Worm (Caenorhabditis elegans): ENCODE measurements around the gene C16C8.5.

Gene C16C8.5

DNA sequence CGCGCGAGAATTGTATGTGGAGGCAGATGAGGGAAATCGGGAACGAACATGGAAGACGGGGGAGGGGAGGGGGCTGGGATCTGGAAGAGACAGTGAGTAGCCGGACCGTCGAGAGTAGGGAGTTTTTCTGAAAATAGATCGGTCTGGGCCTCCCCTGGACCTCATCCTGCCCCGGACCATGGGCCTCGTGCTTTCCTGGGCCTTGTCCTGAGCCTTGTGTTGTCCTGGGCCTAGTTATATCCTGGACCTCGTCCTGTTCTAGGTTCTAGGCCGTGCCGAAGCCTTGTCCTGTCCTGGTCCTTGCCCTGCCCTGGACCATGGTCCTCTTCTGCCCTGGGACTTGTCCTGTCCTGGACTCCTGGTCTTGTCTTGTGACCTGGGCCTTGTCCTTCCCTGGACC, 7.8 kb downstream of the C16C8.5 start:
- TF ChIP-seq klf-2 (GFP tag; conservative IDR thresholded peaks at IDR 0.05) (no peak), ref-1 (GFP tag; conservative IDR thresholded peaks at IDR 0.05) (no peak), flt-1 (GFP tag; IDR thresholded peaks at IDR 0.05) (no peak), ztf-29 (GFP tag; IDR thresholded peaks at IDR 0.05) (no peak), ztf-23 (GFP tag; IDR thresholded peaks at IDR 0.05) (no peak), T22C8.4 (GFP tag; IDR thresholded peaks at IDR 0.05) (no peak)

DNA sequence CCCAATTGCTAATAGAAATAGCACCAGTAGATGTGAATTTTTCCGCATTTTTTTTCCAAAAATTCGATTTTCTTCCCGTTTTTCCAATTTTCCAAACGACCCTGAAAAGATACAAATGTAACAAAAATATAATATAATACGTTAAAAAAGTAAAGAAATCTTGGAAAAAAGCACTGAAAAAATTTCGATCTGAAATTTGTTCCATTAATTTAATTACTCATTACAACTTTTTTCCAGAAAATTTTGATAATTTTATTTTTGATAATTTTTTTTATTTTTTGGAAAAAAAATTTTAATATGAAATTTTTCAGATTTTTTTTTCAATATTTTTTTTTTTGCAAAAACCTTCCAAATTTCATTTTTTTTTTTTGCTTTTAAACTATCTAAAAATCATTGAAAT, 8.8 kb downstream of the C16C8.5 start, which contains the start of gene skpo-2:
Gene skpo-2, minus strand, starts transcription at position 101 of the 400 bp plus-strand sequence.
- TF ChIP-seq flt-1 (GFP tag; IDR thresholded peaks at IDR 0.05) (no peak), med-1 (GFP tag; optimal IDR thresholded peaks at IDR 0.05; ENCODE audit: insufficient read depth) (no peak), ztf-29 (GFP tag; IDR thresholded peaks at IDR 0.05) (no peak), ref-1 (GFP tag; conservative IDR thresholded peaks at IDR 0.05) (no peak), ztf-23 (GFP tag; IDR thresholded peaks at IDR 0.05) (no peak)

DNA sequence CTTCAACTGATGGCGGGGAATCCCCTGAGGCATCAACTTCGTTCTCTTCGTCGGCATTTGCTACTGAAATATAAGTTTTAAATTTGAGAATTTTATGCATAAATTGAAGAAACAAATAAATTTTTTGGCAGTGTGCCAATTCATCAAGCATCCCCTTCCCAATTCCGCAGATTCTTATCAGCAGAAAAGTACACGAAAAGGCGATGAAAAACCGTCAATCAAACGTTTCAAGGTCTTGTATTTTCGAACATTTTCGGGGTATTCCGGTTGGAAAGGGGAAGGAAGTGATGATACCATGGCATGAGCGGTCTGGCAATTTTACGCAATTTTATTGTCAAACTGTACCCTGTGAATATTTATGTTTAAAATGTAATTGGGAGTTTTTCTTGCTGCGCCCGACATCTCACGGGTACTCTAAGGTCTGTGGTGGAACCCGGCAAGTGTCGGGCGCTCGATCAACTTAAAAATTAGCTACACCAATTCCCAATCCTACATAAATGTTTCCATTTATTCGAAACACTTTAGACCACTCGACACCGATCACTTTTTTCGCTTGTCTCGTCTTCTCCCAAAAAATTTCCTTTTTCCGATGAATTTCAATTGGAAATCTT, 10.2 kb downstream of the C16C8.5 start:
- TF ChIP-seq cog-1 (tag; optimal IDR thresholded peaks at IDR 0.05) (no peak), T22C8.4 (GFP tag; IDR thresholded peaks at IDR 0.05) (no peak), tab-1 (GFP tag; IDR thresholded peaks at IDR 0.05) (no peak), klf-2 (GFP tag; conservative IDR thresholded peaks at IDR 0.05) (no peak), ztf-23 (GFP tag; IDR thresholded peaks at IDR 0.05) (no peak), med-1 (GFP tag; optimal IDR thresholded peaks at IDR 0.05; ENCODE audit: insufficient read depth) (no peak), flt-1 (GFP tag; IDR thresholded peaks at IDR 0.05) (no peak), ref-1 (GFP tag; conservative IDR thresholded peaks at IDR 0.05) (no peak), ztf-29 (GFP tag; IDR thresholded peaks at IDR 0.05) (no peak)

DNA sequence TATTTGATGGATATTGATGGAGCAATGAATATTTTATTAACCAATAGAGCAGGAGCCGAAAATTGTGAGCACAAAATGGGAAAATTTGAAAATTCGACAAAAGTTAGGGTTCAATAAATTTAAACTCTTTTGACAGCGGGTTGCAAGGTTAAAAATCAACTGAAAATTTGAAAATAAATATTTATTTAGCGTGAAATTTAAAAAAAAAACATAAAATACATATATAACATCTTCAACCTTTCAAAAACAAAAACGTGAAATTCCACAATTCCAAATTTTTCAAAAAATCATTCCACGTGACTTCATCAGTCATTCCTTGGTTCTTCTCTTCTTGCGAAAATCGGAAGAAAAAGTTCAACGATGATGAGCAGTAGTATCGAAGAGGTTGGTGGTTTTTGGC, 15.8 kb downstream of the C16C8.5 start, which contains the start of gene C16C8.18:
Gene C16C8.18, plus strand, starts transcription at position 301 of the 400 bp plus-strand sequence.
- no peak for TF ChIP-seq cog-1 (tag; optimal IDR thresholded peaks at IDR 0.05)
- TF ChIP-seq klf-2 (GFP tag; conservative IDR thresholded peaks at IDR 0.05), result no peak
- no peak for TF ChIP-seq flt-1 (GFP tag; IDR thresholded peaks at IDR 0.05)
- TF ChIP-seq ztf-29 (GFP tag; IDR thresholded peaks at IDR 0.05), result no peak
- no peak for TF ChIP-seq ztf-23 (GFP tag; IDR thresholded peaks at IDR 0.05)
- TF ChIP-seq med-1 (GFP tag; optimal IDR thresholded peaks at IDR 0.05; ENCODE audit: insufficient read depth), result no peak
- TF ChIP-seq ref-1 (GFP tag; conservative IDR thresholded peaks at IDR 0.05), result no peak
- TF ChIP-seq T22C8.4 (GFP tag; IDR thresholded peaks at IDR 0.05), result no peak

DNA sequence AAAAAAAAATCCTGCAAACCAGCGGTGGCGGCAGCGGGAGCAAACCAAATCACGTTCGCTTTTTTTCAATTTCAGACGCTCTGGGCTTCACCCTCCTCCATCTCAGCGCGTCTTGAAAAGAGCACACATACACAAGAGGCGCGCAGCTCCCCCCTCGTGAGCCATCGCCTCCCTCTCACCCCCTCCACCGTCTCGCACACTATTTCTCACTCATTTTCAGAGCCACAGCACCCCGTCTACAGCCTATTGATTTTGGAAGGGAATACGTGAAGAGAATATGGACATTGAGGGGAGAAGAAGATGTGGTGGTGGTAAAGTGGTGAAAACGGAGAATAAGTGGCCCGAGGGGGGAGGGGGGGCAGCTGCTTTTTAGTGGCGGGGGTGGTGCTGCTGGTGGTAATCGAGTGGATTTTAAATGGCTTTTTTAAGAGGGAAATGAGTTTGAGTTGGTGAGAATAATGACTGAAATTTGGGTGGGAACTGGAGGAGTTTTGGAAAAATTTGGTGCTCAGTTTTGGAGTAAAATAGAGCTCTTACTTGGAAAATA, 17.0 kb downstream of the C16C8.5 start:
- TF ChIP-seq T22C8.4 (GFP tag; IDR thresholded peaks at IDR 0.05), result 0 out of 2 replicates have a peak, but pooled peaks have one; percentile 16
- no peak for TF ChIP-seq ref-1 (GFP tag; conservative IDR thresholded peaks at IDR 0.05)
- no peak for TF ChIP-seq klf-2 (GFP tag; conservative IDR thresholded peaks at IDR 0.05)
- no peak for TF ChIP-seq ztf-29 (GFP tag; IDR thresholded peaks at IDR 0.05)
- peak; percentile 56; the same call in 1 of the 2 replicates for TF ChIP-seq ztf-23 (GFP tag; IDR thresholded peaks at IDR 0.05)
- no peak for TF ChIP-seq tab-1 (GFP tag; IDR thresholded peaks at IDR 0.05)
- no peak for TF ChIP-seq med-1 (GFP tag; optimal IDR thresholded peaks at IDR 0.05; ENCODE audit: insufficient read depth)
- TF ChIP-seq flt-1 (GFP tag; IDR thresholded peaks at IDR 0.05), result no peak
- TF ChIP-seq cog-1 (tag; optimal IDR thresholded peaks at IDR 0.05), result no peak

DNA sequence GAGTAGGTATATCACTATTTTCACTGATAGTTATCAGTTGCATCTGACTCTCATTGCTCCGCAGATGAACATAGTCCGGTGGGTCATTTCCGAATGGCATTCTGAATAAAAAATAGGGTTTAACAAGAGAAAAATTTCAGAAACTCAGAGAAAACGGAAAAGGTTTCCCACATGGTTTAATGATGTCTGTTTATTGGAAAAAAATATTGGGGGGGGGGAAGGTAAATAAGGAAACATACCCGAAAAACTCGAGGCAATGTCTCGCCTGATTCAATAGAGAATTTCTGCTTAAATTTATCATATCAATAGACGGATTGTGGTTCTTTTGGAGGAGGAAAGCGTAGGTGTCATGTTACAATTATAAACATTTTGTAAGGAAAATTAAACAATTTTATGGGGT, 19.8 kb downstream of the C16C8.5 start, which contains the start of gene nep-11:
Gene nep-11, minus strand, starts transcription at position 101 of the 400 bp plus-strand sequence.
- TF ChIP-seq ztf-23 (GFP tag; IDR thresholded peaks at IDR 0.05), result no peak
- no peak for TF ChIP-seq klf-2 (GFP tag; conservative IDR thresholded peaks at IDR 0.05)
- no peak for TF ChIP-seq flt-1 (GFP tag; IDR thresholded peaks at IDR 0.05)
- TF ChIP-seq tab-1 (GFP tag; IDR thresholded peaks at IDR 0.05), result no peak
- TF ChIP-seq cog-1 (tag; optimal IDR thresholded peaks at IDR 0.05), result no peak
- TF ChIP-seq med-1 (GFP tag; optimal IDR thresholded peaks at IDR 0.05; ENCODE audit: insufficient read depth), result no peak
- no peak for TF ChIP-seq T22C8.4 (GFP tag; IDR thresholded peaks at IDR 0.05)
- no peak for TF ChIP-seq ztf-29 (GFP tag; IDR thresholded peaks at IDR 0.05)

DNA sequence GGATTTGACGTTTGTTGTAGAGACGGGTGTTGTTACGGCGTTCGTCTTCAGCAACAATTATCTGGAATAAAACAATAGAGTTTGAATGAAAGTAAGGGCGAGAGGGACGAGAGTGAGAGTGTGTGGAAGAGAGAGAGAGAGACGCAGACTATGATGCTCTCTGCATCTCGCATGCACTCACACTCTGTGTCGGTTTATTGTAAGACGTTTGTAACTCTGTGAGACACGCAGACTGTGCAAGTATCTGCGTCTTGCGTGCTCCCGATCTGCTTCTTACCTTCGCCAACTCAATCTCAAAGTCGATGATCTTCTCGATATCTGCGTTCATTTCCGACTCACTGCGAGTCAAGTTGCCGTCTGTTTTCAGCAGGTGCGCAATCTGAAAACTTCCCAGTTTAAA, 22.2 kb downstream of the C16C8.5 start:
- no peak for TF ChIP-seq flt-1 (GFP tag; IDR thresholded peaks at IDR 0.05)
- no peak for TF ChIP-seq T22C8.4 (GFP tag; IDR thresholded peaks at IDR 0.05)
- TF ChIP-seq cog-1 (tag; optimal IDR thresholded peaks at IDR 0.05), result no peak
- TF ChIP-seq tab-1 (GFP tag; IDR thresholded peaks at IDR 0.05), result no peak
- TF ChIP-seq klf-2 (GFP tag; conservative IDR thresholded peaks at IDR 0.05), result no peak
- no peak for TF ChIP-seq ref-1 (GFP tag; conservative IDR thresholded peaks at IDR 0.05)
- TF ChIP-seq ztf-29 (GFP tag; IDR thresholded peaks at IDR 0.05), result no peak
- no peak for TF ChIP-seq ztf-23 (GFP tag; IDR thresholded peaks at IDR 0.05)
- no peak for TF ChIP-seq med-1 (GFP tag; optimal IDR thresholded peaks at IDR 0.05; ENCODE audit: insufficient read depth)

DNA sequence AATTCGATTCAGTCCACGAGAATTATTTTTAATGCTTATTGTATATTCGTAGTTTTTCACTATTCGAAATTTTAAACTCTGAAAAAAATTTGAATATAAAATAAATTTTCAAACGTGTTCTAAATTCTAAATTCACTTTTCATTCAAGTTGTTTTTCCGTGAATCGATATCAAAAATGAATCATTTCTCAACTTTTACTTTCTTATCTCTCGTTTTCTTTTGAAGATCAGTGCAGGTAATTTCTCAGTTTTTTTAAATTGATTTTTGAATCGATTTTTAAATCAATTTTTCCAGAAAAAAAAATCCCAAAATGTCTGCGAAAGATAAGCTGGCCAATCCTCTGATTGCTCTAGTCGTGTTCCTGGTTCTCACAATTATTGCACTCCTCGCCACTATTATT, 28.7 kb downstream of the C16C8.5 start, which contains the start of gene nep-6:
Gene nep-6, plus strand, starts transcription at position 301 of the 400 bp plus-strand sequence.
- no peak for TF ChIP-seq T22C8.4 (GFP tag; IDR thresholded peaks at IDR 0.05)
- TF ChIP-seq cog-1 (tag; optimal IDR thresholded peaks at IDR 0.05), result no peak
- TF ChIP-seq klf-2 (GFP tag; conservative IDR thresholded peaks at IDR 0.05), result no peak
- no peak for TF ChIP-seq ref-1 (GFP tag; conservative IDR thresholded peaks at IDR 0.05)
- TF ChIP-seq flt-1 (GFP tag; IDR thresholded peaks at IDR 0.05), result no peak
- no peak for TF ChIP-seq med-1 (GFP tag; optimal IDR thresholded peaks at IDR 0.05; ENCODE audit: insufficient read depth)
- no peak for TF ChIP-seq ztf-23 (GFP tag; IDR thresholded peaks at IDR 0.05)

DNA sequence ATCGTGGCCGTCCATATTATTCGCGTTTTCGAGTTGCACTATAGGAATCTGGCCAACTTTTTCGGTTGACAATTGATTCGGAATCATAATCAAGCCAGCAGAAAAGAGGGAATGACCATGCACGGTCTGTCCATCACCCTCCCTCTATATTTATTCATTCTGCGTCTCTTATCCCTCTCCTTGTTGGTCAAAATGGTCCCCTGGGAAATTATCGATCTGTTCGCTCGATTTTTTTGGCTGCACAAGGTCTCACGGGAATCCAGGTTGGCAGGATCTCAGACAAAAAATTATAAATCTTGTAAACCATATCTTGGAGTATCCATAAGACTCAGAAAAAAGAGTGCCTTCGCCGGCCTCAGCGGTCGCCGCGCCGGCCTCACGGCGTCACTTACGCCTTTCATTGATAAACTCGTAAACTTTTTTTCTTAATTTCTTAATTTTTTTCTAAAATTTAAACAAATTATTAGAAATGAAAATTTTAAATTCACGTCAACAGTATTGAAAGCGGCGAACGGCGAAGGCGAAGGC, 30.7 kb downstream of the C16C8.5 start, which contains the start of the genes F18A12.7 and F18A12.2:
Gene F18A12.7, minus strand, starts transcription at position 101 of the 528 bp plus-strand sequence.
Gene F18A12.2, plus strand, starts transcription at position 478 of the 528 bp plus-strand sequence.
- no peak for TF ChIP-seq ztf-23 (GFP tag; IDR thresholded peaks at IDR 0.05)
- no peak for TF ChIP-seq tab-1 (GFP tag; IDR thresholded peaks at IDR 0.05)
- TF ChIP-seq cog-1 (tag; optimal IDR thresholded peaks at IDR 0.05), result no peak
- TF ChIP-seq klf-2 (GFP tag; conservative IDR thresholded peaks at IDR 0.05), result no peak
- no peak for TF ChIP-seq T22C8.4 (GFP tag; IDR thresholded peaks at IDR 0.05)
- no peak for TF ChIP-seq ztf-29 (GFP tag; IDR thresholded peaks at IDR 0.05)
- TF ChIP-seq med-1 (GFP tag; optimal IDR thresholded peaks at IDR 0.05; ENCODE audit: insufficient read depth), result no peak
- no peak for TF ChIP-seq flt-1 (GFP tag; IDR thresholded peaks at IDR 0.05)
- no peak for TF ChIP-seq ref-1 (GFP tag; conservative IDR thresholded peaks at IDR 0.05)
